Fruit fly (Drosophila melanogaster) whole organism, embryonic: ENCODE measurements around the gene CG11986.

Experiments used
- Adf1 ChIP-seq: fragments of 200-800 bp; sonication (Bioruptor generic); IDR thresholded peaks from 2 replicates; pipeline ENCODE4 v1.3.6; 2022; ENCODE audit warnings: missing biosample characterization, missing genetic modification characterization
- B-H1 ChIP-seq: fragments of 200-800 bp; sonication (Bioruptor generic); IDR thresholded peaks from 3 replicates; pipeline ENCODE4 v1.3.6; 2022; ENCODE audit warnings: missing biosample characterization, missing genetic modification characterization
- B-H2 ChIP-seq: fragments of 200-800 bp; sonication (Bioruptor generic); optimal IDR thresholded peaks from 2 replicates; lab custom pipeline; 2018; ENCODE audit warnings: missing biosample characterization, mild to moderate bottlenecking, missing genetic modification characterization
- Bdp1 ChIP-seq: fragments of 200-800 bp; sonication (Bioruptor generic); optimal IDR thresholded peaks from 3 replicates; lab custom pipeline; 2016; ENCODE audit warnings: missing biosample characterization, missing genetic modification characterization
- CG10147 ChIP-seq: fragments of 200-800 bp; sonication (Bioruptor generic); optimal IDR thresholded peaks from 2 replicates; lab custom pipeline; 2019; ENCODE audit warnings: missing biosample characterization, mild to moderate bottlenecking, missing genetic modification characterization, moderate library complexity
- CG11093 ChIP-seq: fragments of 200-800 bp; sonication (Bioruptor generic); IDR thresholded peaks from 3 replicates; pipeline ENCODE4 v1.3.6; 2022; ENCODE audit warnings: missing biosample characterization, missing genetic modification characterization
- CG11504 ChIP-seq: fragments of 200-800 bp; sonication (Bioruptor generic); optimal IDR thresholded peaks from 3 replicates; lab custom pipeline; 2019; ENCODE audit warnings: missing biosample characterization, mild to moderate bottlenecking, missing genetic modification characterization, moderate library complexity
- CG12391 ChIP-seq: fragments of 200-800 bp; sonication (Bioruptor generic); optimal IDR thresholded peaks from 3 replicates; lab custom pipeline; 2018; ENCODE audit warnings: missing biosample characterization, mild to moderate bottlenecking, missing genetic modification characterization, moderate library complexity
- CG13424 ChIP-seq: fragments of 200-800 bp; sonication (Bioruptor generic); optimal IDR thresholded peaks from 2 replicates; lab custom pipeline; 2019; ENCODE audit warnings: missing biosample characterization, mild to moderate bottlenecking, missing genetic modification characterization, moderate library complexity
- CG1832 ChIP-seq: fragments of 200-800 bp; sonication (Bioruptor generic); optimal IDR thresholded peaks from 2 replicates; lab custom pipeline; 2017; ENCODE audit warnings: missing biosample characterization, mild to moderate bottlenecking, missing genetic modification characterization, inconsistent platforms
- CG18599 ChIP-seq: fragments of 200-800 bp; sonication (Bioruptor generic); optimal IDR thresholded peaks from 3 replicates; lab custom pipeline; 2017; ENCODE audit warnings: missing biosample characterization, missing genetic modification characterization, mild to moderate bottlenecking, moderate library complexity, missing genetic modification reagents
- CG2712 ChIP-seq: fragments of 200-800 bp; optimal IDR thresholded peaks from 3 replicates; lab custom pipeline; 2019; ENCODE audit warnings: missing biosample characterization, mild to moderate bottlenecking, missing genetic modification characterization, moderate library complexity
- CG3281 ChIP-seq: fragments of 200-800 bp; sonication (Bioruptor generic); optimal IDR thresholded peaks from 3 replicates; lab custom pipeline; 2017; ENCODE audit warnings: missing biosample characterization, mild to moderate bottlenecking, missing genetic modification characterization
- CG3407 ChIP-seq: fragments of 200-800 bp; sonication (Bioruptor generic); optimal IDR thresholded peaks from 2 replicates; lab custom pipeline; 2018; ENCODE audit warnings: missing biosample characterization, mild to moderate bottlenecking, missing genetic modification characterization
- CG34376 ChIP-seq: fragments of 200-800 bp; sonication (Bioruptor generic); optimal IDR thresholded peaks from 2 replicates; lab custom pipeline; 2018; ENCODE audit warnings: missing biosample characterization, mild to moderate bottlenecking, missing genetic modification characterization
- CG4424 ChIP-seq: fragments of 200-800 bp; sonication (Bioruptor generic); optimal IDR thresholded peaks from 3 replicates; lab custom pipeline; 2016; ENCODE audit warnings: missing biosample characterization, missing genetic modification characterization
- CG7963 ChIP-seq: fragments of 200-800 bp; sonication (Bioruptor generic); IDR thresholded peaks from 3 replicates; pipeline ENCODE4 v1.3.6; 2022; ENCODE audit warnings: missing biosample characterization, missing genetic modification characterization; ENCODE audit not compliant: partially characterized antibody
- CG8944 ChIP-seq: fragments of 200-800 bp; sonication (Bioruptor generic); optimal IDR thresholded peaks from 3 replicates; lab custom pipeline; 2016; ENCODE audit warnings: missing biosample characterization, missing genetic modification characterization
- CHES-1-like ChIP-seq: fragments of 200-800 bp; sonication (Bioruptor generic); optimal IDR thresholded peaks from 2 replicates; lab custom pipeline; 2016; ENCODE audit warnings: missing biosample characterization, missing genetic modification characterization
- Fer3 ChIP-seq: fragments of 200-800 bp; sonication (Bioruptor generic); optimal IDR thresholded peaks from 2 replicates; lab custom pipeline; 2018; ENCODE audit warnings: missing biosample characterization, mild to moderate bottlenecking, missing genetic modification characterization, moderate library complexity
- H15 ChIP-seq: fragments of 200-800 bp; sonication (Bioruptor generic); IDR thresholded peaks from 3 replicates; pipeline ENCODE4 v1.3.6; 2022; ENCODE audit warnings: missing biosample characterization, missing genetic modification characterization
- HmgZ ChIP-seq: fragments of 200-800 bp; sonication (Bioruptor generic); optimal IDR thresholded peaks from 2 replicates; lab custom pipeline; 2018; ENCODE audit warnings: missing biosample characterization, mild to moderate bottlenecking, missing genetic modification characterization
- Jarid2 ChIP-seq: fragments of 200-800 bp; sonication (Bioruptor generic); optimal IDR thresholded peaks from 3 replicates; lab custom pipeline; 2017; ENCODE audit warnings: mild to moderate bottlenecking, missing biosample characterization, missing genetic modification reagents, missing genetic modification characterization
- Mad ChIP-seq: fragments of 200-800 bp; sonication (Bioruptor generic); optimal IDR thresholded peaks from 2 replicates; lab custom pipeline; 2016; ENCODE audit warnings: missing biosample characterization, missing genetic modification characterization
- Max ChIP-seq: fragments of 200-800 bp; sonication (Bioruptor generic); optimal IDR thresholded peaks from 2 replicates; lab custom pipeline; 2016; ENCODE audit warnings: missing biosample characterization, mild to moderate bottlenecking, missing genetic modification characterization
- Neu2 ChIP-seq: fragments of 200-800 bp; sonication (Bioruptor generic); optimal IDR thresholded peaks from 3 replicates; lab custom pipeline; 2016; ENCODE audit warnings: missing biosample characterization, missing genetic modification characterization, borderline replicate concordance
- Opbp ChIP-seq: fragments of 200-800 bp; sonication (Bioruptor generic); IDR thresholded peaks from 3 replicates; pipeline ENCODE4 v1.3.6; 2022; ENCODE audit warnings: missing biosample characterization, missing genetic modification characterization; ENCODE audit not compliant: partially characterized antibody
- Vsx1 ChIP-seq: fragments of 200-800 bp; sonication (Bioruptor generic); optimal IDR thresholded peaks from 2 replicates; lab custom pipeline; 2017; ENCODE audit warnings: missing biosample characterization, mild to moderate bottlenecking, missing genetic modification characterization, missing genetic modification reagents
- ab ChIP-seq: fragments of 200-800 bp; sonication (Bioruptor generic); optimal IDR thresholded peaks from 2 replicates; lab custom pipeline; 2016; ENCODE audit warnings: missing biosample characterization, missing genetic modification characterization
- ato ChIP-seq: fragments of 200-800 bp; sonication (Bioruptor generic); IDR thresholded peaks from 2 replicates; pipeline ENCODE4 v1.3.6; 2022; ENCODE audit warnings: missing biosample characterization, missing genetic modification characterization; ENCODE audit not compliant: partially characterized antibody
- az2 ChIP-seq: fragments of 200-800 bp; sonication (Bioruptor generic); optimal IDR thresholded peaks from 3 replicates; lab custom pipeline; 2016; ENCODE audit warnings: missing biosample characterization, missing genetic modification characterization
- bab2 ChIP-seq: fragments of 200-800 bp; sonication (Bioruptor generic); optimal IDR thresholded peaks from 2 replicates; lab custom pipeline; 2016; ENCODE audit warnings: missing biosample characterization, missing genetic modification characterization
- bbx ChIP-seq: fragments of 200-800 bp; sonication (Bioruptor generic); IDR thresholded peaks from 2 replicates; pipeline ENCODE4 v1.3.6; 2022; ENCODE audit warnings: missing biosample characterization, missing genetic modification characterization; ENCODE audit not compliant: partially characterized antibody
- cg ChIP-seq: fragments of 200-800 bp; sonication (Bioruptor generic); optimal IDR thresholded peaks from 3 replicates; lab custom pipeline; 2019; ENCODE audit warnings: missing biosample characterization, mild to moderate bottlenecking, missing genetic modification characterization, moderate library complexity
- chif ChIP-seq, 2 experiments: fragments of 200-800 bp; sonication (Bioruptor generic); optimal IDR thresholded peaks; 3 replicates each; lab custom pipeline; 2016; ENCODE audit warnings: missing biosample characterization in 2 of 2, missing genetic modification characterization in 2 of 2
- dpn ChIP-seq, 2 experiments: fragments of 200-800 bp; sonication (Bioruptor generic); optimal IDR thresholded peaks; 3 replicates each; lab custom pipeline; 2016; ENCODE audit warnings: missing biosample characterization in 2 of 2, missing genetic modification characterization in 2 of 2
- en ChIP-seq: fragments of 200-800 bp; sonication (Bioruptor generic); optimal IDR thresholded peaks from 2 replicates; lab custom pipeline; 2016; ENCODE audit warnings: missing biosample characterization, missing genetic modification characterization
- fd64A ChIP-seq: fragments of 200-800 bp; sonication (Bioruptor generic); optimal IDR thresholded peaks from 3 replicates; lab custom pipeline; 2018; ENCODE audit warnings: missing biosample characterization, mild to moderate bottlenecking, missing genetic modification characterization
- her ChIP-seq: fragments of 200-800 bp; sonication (Bioruptor generic); optimal IDR thresholded peaks from 2 replicates; lab custom pipeline; 2016; ENCODE audit warnings: missing biosample characterization, missing genetic modification characterization
- insv ChIP-seq, 2 experiments: fragments of 200-800 bp; sonication (Bioruptor generic); optimal IDR thresholded peaks; 3 replicates each; lab custom pipeline; 2016 to 2018; ENCODE audit warnings: missing biosample characterization in 2 of 2, missing genetic modification characterization in 2 of 2
- jing ChIP-seq: fragments of 200-800 bp; sonication (Bioruptor generic); optimal IDR thresholded peaks from 2 replicates; lab custom pipeline; 2018; ENCODE audit warnings: missing biosample characterization, mild to moderate bottlenecking, missing genetic modification characterization
- lab ChIP-seq: fragments of 200-800 bp; sonication (Bioruptor generic); optimal IDR thresholded peaks from 3 replicates; lab custom pipeline; 2017; ENCODE audit warnings: missing biosample characterization, missing genetic modification characterization, mild to moderate bottlenecking, moderate library complexity, missing genetic modification reagents
- lov ChIP-seq, 2 experiments: fragments of 200-800 bp in 1 of 2; fragments of >200 bp in 1 of 2; sonication (Bioruptor generic) in 1 of 2; IDR thresholded peaks in 1 of 2; optimal IDR thresholded peaks in 1 of 2; 2 replicates in 1 of 2; 3 replicates in 1 of 2; pipeline versions ENCODE4 v1.3.6 to Lab custom; 2017 to 2022; ENCODE audit warnings: missing biosample characterization in 1 of 2, missing genetic modification characterization in 1 of 2
- mirr ChIP-seq: fragments of 200-800 bp; sonication (Bioruptor generic); optimal IDR thresholded peaks from 3 replicates; lab custom pipeline; 2018; ENCODE audit warnings: missing biosample characterization, mild to moderate bottlenecking, missing genetic modification characterization
- onecut ChIP-seq: fragments of 200-800 bp; sonication (Bioruptor generic); IDR thresholded peaks from 2 replicates; pipeline ENCODE4 v1.3.6; 2022; ENCODE audit warnings: missing biosample characterization, missing genetic modification characterization
- ro ChIP-seq: fragments of 200-800 bp; sonication (Bioruptor generic); IDR thresholded peaks from 2 replicates; pipeline ENCODE4 v1.3.6; 2022; ENCODE audit warnings: missing biosample characterization, missing genetic modification characterization
- shn ChIP-seq: fragments of 200-800 bp; sonication (Bioruptor generic); optimal IDR thresholded peaks from 3 replicates; lab custom pipeline; 2016; ENCODE audit warnings: missing biosample characterization, missing genetic modification characterization
- tap ChIP-seq: fragments of 200-800 bp; optimal IDR thresholded peaks from 3 replicates; lab custom pipeline; 2019; ENCODE audit warnings: missing biosample characterization, mild to moderate bottlenecking, missing genetic modification characterization, moderate library complexity
- ttk ChIP-seq: fragments of 200-800 bp; sonication (Bioruptor generic); IDR thresholded peaks from 2 replicates; pipeline ENCODE4 v2.1.2; 2022; ENCODE audit warnings: missing biosample characterization, missing genetic modification characterization
- wdn ChIP-seq: fragments of 200-800 bp; sonication (Bioruptor generic); IDR thresholded peaks from 2 replicates; pipeline ENCODE4 v1.3.6; 2022; ENCODE audit warnings: missing biosample characterization, missing genetic modification characterization

Gene CG11986

dm6 chr3R:9053021-9053420 is 37.8 kb downstream of the CG11986 start (continued):
- no peak for TF ChIP-seq en (GFP tag; lab: Kevin White, UChicago)
- TF ChIP-seq insv (GFP tag; optimal IDR thresholded peaks at IDR 0.05; lab: Kevin White, UChicago): no peak
- TF ChIP-seq wdn (GFP tag; lab: Robert Waterston, UW): no peak
- peak; percentile 8 to 31 for TF ChIP-seq chif (GFP tag; optimal IDR thresholded peaks at IDR 0.05; lab: Kevin White, UChicago)
- TF ChIP-seq CG3407: no peak
- TF ChIP-seq ro (GFP tag; lab: Robert Waterston, UW): no peak
- peak; percentile 81 for TF ChIP-seq cg
- TF ChIP-seq mirr (GFP tag; lab: Kevin White, UChicago): peak; percentile 80
- peak; percentile 90 for TF ChIP-seq CG18599 (GFP tag; lab: Kevin White, UChicago)
- no peak for TF ChIP-seq Opbp (GFP tag; lab: Robert Waterston, UW)
- TF ChIP-seq CG11504 (tag; lab: Kevin White, UChicago): peak; percentile 8
- TF ChIP-seq CG8944 (GFP tag; lab: Kevin White, UChicago): peak; percentile 10
- TF ChIP-seq ab: peak; percentile 75
- TF ChIP-seq fd64A (GFP tag; lab: Kevin White, UChicago): peak; percentile 57
- peak; percentile 68 for TF ChIP-seq shn (GFP tag; lab: Kevin White, UChicago)
- no peak for TF ChIP-seq lov (optimal IDR thresholded peaks at IDR 0.05; lab: Kevin White, UChicago)
- no peak for TF ChIP-seq lov (GFP tag; IDR thresholded peaks at IDR 0.05; lab: Robert Waterston, UW)
- TF ChIP-seq CHES-1-like (GFP tag; lab: Kevin White, UChicago): peak; percentile 64
- TF ChIP-seq CG3281 (GFP tag; lab: Kevin White, UChicago): peak; percentile 37
- no peak for TF ChIP-seq Neu2 (GFP tag; lab: Kevin White, UChicago)
- no peak for TF ChIP-seq jing (GFP tag; lab: Kevin White, UChicago)
- no peak for TF ChIP-seq ttk (GFP tag; lab: Robert Waterston, UW)
- TF ChIP-seq CG34376: peak; percentile 87
- TF ChIP-seq bab2: peak; percentile 19
- peak; percentile 68 for TF ChIP-seq Jarid2 (GFP tag; lab: Kevin White, UChicago)
- TF ChIP-seq B-H2 (GFP tag; lab: Kevin White, UChicago): peak; percentile 6
- TF ChIP-seq Bdp1 (GFP tag; lab: Kevin White, UChicago): peak; percentile 3
- TF ChIP-seq az2 (GFP tag; lab: Kevin White, UChicago): peak; percentile 10
- TF ChIP-seq Fer3 (tag; lab: Kevin White, UChicago): peak; percentile 52
- peak; percentile 64 for TF ChIP-seq onecut
- TF ChIP-seq dpn (GFP tag; optimal IDR thresholded peaks at IDR 0.05; lab: Kevin White, UChicago): peak; percentile 55 to 69
- peak; percentile 59 for TF ChIP-seq Mad
- peak; percentile 65 for TF ChIP-seq Vsx1 (GFP tag; lab: Kevin White, UChicago)
- TF ChIP-seq CG11093 (GFP tag; lab: Robert Waterston, UW): no peak
- TF ChIP-seq CG2712 (tag; lab: Kevin White, UChicago): peak; percentile 54
- TF ChIP-seq B-H1: no peak
- no peak for TF ChIP-seq H15 (GFP tag; lab: Robert Waterston, UW)
- peak; percentile 89 for TF ChIP-seq lab (GFP tag; lab: Kevin White, UChicago)
- peak; percentile 50 for TF ChIP-seq CG12391 (tag; lab: Kevin White, UChicago)
- no peak for TF ChIP-seq CG7963 (GFP tag; lab: Robert Waterston, UW)
- TF ChIP-seq CG13424 (tag; lab: Kevin White, UChicago): peak; percentile 3
- TF ChIP-seq HmgZ (tag; lab: Kevin White, UChicago): peak; percentile 83
- peak; percentile 21 for TF ChIP-seq CG10147 (GFP tag; lab: Kevin White, UChicago)
- peak; percentile 44 for TF ChIP-seq tap (tag; lab: Kevin White, UChicago)
- no peak for TF ChIP-seq CG1832
- TF ChIP-seq Max (GFP tag; lab: Kevin White, UChicago): peak; percentile 29
- TF ChIP-seq bbx (GFP tag; lab: Robert Waterston, UW): no peak
- peak; percentile 85 for TF ChIP-seq her
- peak; percentile 23 for TF ChIP-seq CG4424 (GFP tag; lab: Kevin White, UChicago)
- TF ChIP-seq Adf1 (GFP tag; lab: Robert Waterston, UW): no peak
- TF ChIP-seq ato (GFP tag; lab: Robert Waterston, UW): no peak
